4 worm cellular contexts compared by ENCODE assay signal in genomic region chrII:11759277-11759676, ce11.
TF ChIP-seq lines count a peak whose summit lies in the region.
"Not testable (repeated sequence)": the region's sequence is repeated elsewhere in the genome, so short reads cannot be mapped to it uniquely, and the experiment has no call there.

Gene F44E5.4 (minus strand): TSS chrII:11759311.
Gene F44E5.5 (plus strand): TSS chrII:11759662.

TF ChIP-seq in whole organism, L2 larva, 48 proteins besides CTCF, POLR2A, EP300 and RAD21 (continues in another document):
- TF ChIP-seq C34F6.9 (tag; optimal IDR thresholded peaks at IDR 0.05; lab: Kevin White, UChicago) (peak; percentile 85), gmeb-1 (tag; optimal IDR thresholded peaks at IDR 0.05; lab: Kevin White, UChicago) (peak; percentile 76), crh-2 (tag; optimal IDR thresholded peaks at IDR 0.05; lab: Kevin White, UChicago) (peak; percentile 91), unc-62 (GFP tag; optimal IDR thresholded peaks at IDR 0.05; lab: Kevin White, UChicago) (peak; percentile 18), nhr-21 (tag; optimal IDR thresholded peaks at IDR 0.05; lab: Kevin White, UChicago) (peak; percentile 21), ztf-11 (tag; optimal IDR thresholded peaks at IDR 0.05; lab: Kevin White, UChicago) (peak; percentile 54), egl-27 (tag; optimal IDR thresholded peaks at IDR 0.05; lab: Kevin White, UChicago) (peak; percentile 88), mdl-1 (tag; optimal IDR thresholded peaks at IDR 0.05; lab: Kevin White, UChicago) (peak in 1 of 2 experiments; percentile 29), Y55F3AM.14 (GFP tag; optimal IDR thresholded peaks at IDR 0.05; lab: Kevin White, UChicago) (peak; percentile 97), nhr-25 (tag; optimal IDR thresholded peaks at IDR 0.05; lab: Kevin White, UChicago) (peak; percentile 87), unc-55 (GFP tag; optimal IDR thresholded peaks at IDR 0.05; lab: Kevin White, UChicago) (peak; percentile 58), snpc-4 (tag; optimal IDR thresholded peaks at IDR 0.05; lab: Kevin White, UChicago) (peak; percentile 46), nhr-10 (tag; optimal IDR thresholded peaks at IDR 0.05; lab: Kevin White, UChicago) (peak; percentile 86), fos-1 (tag; optimal IDR thresholded peaks at IDR 0.05; lab: Kevin White, UChicago) (peak; percentile 32), nhr-129 (tag; optimal IDR thresholded peaks at IDR 0.05; lab: Kevin White, UChicago) (peak; percentile 68), lin-11 (tag; optimal IDR thresholded peaks at IDR 0.05; lab: Kevin White, UChicago) (peak; percentile 50), ztf-1 (GFP tag; conservative IDR thresholded peaks at IDR 0.05; lab: Robert Waterston, UW) (peak; percentile 98), unc-39 (tag; optimal IDR thresholded peaks at IDR 0.05; lab: Kevin White, UChicago) (peak; percentile 71), nhr-6 (tag; optimal IDR thresholded peaks at IDR 0.05; lab: Kevin White, UChicago) (peak; percentile 70), mab-5 (tag; optimal IDR thresholded peaks at IDR 0.05; lab: Kevin White, UChicago) (peak; percentile 26), F13H6.1 (tag; optimal IDR thresholded peaks at IDR 0.05; lab: Kevin White, UChicago) (peak; percentile 89), sem-4 (tag; optimal IDR thresholded peaks at IDR 0.05; lab: Kevin White, UChicago) (peak; percentile 79), sma-3 (GFP tag; optimal IDR thresholded peaks at IDR 0.05; lab: Kevin White, UChicago) (peak; percentile 87)

TF ChIP-seq in whole organism, L4 larva, 104 proteins besides CTCF, POLR2A, EP300 and RAD21 (continues in another document):
- TF ChIP-seq lin-1 (GFP tag; IDR thresholded peaks at IDR 0.05; lab: Robert Waterston, UW) (peak; percentile 99), F26F4.8 (GFP tag; conservative IDR thresholded peaks at IDR 0.05; lab: Robert Waterston, UW) (peak; percentile 83; the same call in 1 of the 2 replicates), jun-1 (tag; optimal IDR thresholded peaks at IDR 0.05; lab: Kevin White, UChicago) (peak; percentile 84), mxl-2 (GFP tag; conservative IDR thresholded peaks at IDR 0.05; lab: Robert Waterston, UW) (peak; percentile 94), snpc-1.2 (GFP tag; IDR thresholded peaks at IDR 0.05; lab: Robert Waterston, UW) (peak; percentile 96), mes-2 (tag; optimal IDR thresholded peaks at IDR 0.05; lab: Kevin White, UChicago; ENCODE audit: poor library complexity, severe bottlenecking) (peak; percentile 75), lsy-2 (tag; optimal IDR thresholded peaks at IDR 0.05; lab: Kevin White, UChicago) (peak; percentile 80 to 82), spr-3 (GFP tag; optimal IDR thresholded peaks at IDR 0.05; lab: Kevin White, UChicago) (peak; percentile 95), madf-5 (GFP tag; IDR thresholded peaks at IDR 0.05; lab: Robert Waterston, UW) (peak; percentile 99), hif-1 (tag; optimal IDR thresholded peaks at IDR 0.05; lab: Kevin White, UChicago) (peak; percentile 83 to 91), T20F7.1 (GFP tag; optimal IDR thresholded peaks at IDR 0.05; lab: Kevin White, UChicago) (peak; percentile 81), lin-13 (GFP tag; optimal IDR thresholded peaks at IDR 0.05; lab: Kevin White, UChicago) (peak; percentile 64), egl-43 (GFP tag; IDR thresholded peaks at IDR 0.05; lab: Robert Waterston, UW) (peak; percentile 100), nhr-6 (tag; optimal IDR thresholded peaks at IDR 0.05; lab: Kevin White, UChicago) (peak; percentile 3), tag-97 (GFP tag; IDR thresholded peaks at IDR 0.05; lab: Robert Waterston, UW) (peak; percentile 100), nhr-25 (tag; optimal IDR thresholded peaks at IDR 0.05; lab: Kevin White, UChicago; ENCODE audit: borderline replicate concordance, insufficient read depth) (peak; percentile 68), unc-39 (tag; optimal IDR thresholded peaks at IDR 0.05; lab: Kevin White, UChicago) (peak; percentile 79), nhr-48 (tag; optimal IDR thresholded peaks at IDR 0.05; lab: Kevin White, UChicago) (peak; percentile 89), madf-9 (GFP tag; conservative IDR thresholded peaks at IDR 0.05; lab: Robert Waterston, UW) (peak; percentile 96), spr-1 (tag; optimal IDR thresholded peaks at IDR 0.05; lab: Kevin White, UChicago) (peak; percentile 89), zfp-3 (GFP tag; conservative IDR thresholded peaks at IDR 0.05; lab: Robert Waterston, UW) (peak; percentile 100)

TF ChIP-seq in whole organism, late embryonic, 69 proteins besides CTCF, POLR2A, EP300 and RAD21 (continues in another document):
- TF ChIP-seq unc-3 (GFP tag; conservative IDR thresholded peaks at IDR 0.05; lab: Robert Waterston, UW) (peak; percentile 79), tbx-7 (tag; optimal IDR thresholded peaks at IDR 0.05; lab: Kevin White, UChicago) (peak; percentile 23), rnt-1 (tag; optimal IDR thresholded peaks at IDR 0.05; lab: Kevin White, UChicago) (peak; percentile 59), nhr-11 (tag; optimal IDR thresholded peaks at IDR 0.05; lab: Kevin White, UChicago) (peak; percentile 80), lin-11 (tag; optimal IDR thresholded peaks at IDR 0.05; lab: Kevin White, UChicago) (peak; percentile 17), pat-9 (tag; optimal IDR thresholded peaks at IDR 0.05; lab: Kevin White, UChicago) (peak; percentile 46), K02D7.2 (tag; optimal IDR thresholded peaks at IDR 0.05; lab: Kevin White, UChicago) (peak; percentile 55), pha-2 (tag; optimal IDR thresholded peaks at IDR 0.05; lab: Kevin White, UChicago) (peak; percentile 76), ceh-45 (GFP tag; IDR thresholded peaks at IDR 0.05; lab: Robert Waterston, UW) (peak; percentile 65; the same call in 1 of the 2 replicates), C08G9.2 (tag; optimal IDR thresholded peaks at IDR 0.05; lab: Kevin White, UChicago) (peak; percentile 5), unc-55 (GFP tag; optimal IDR thresholded peaks at IDR 0.05; lab: Kevin White, UChicago) (peak; percentile 86), tbx-2 (tag; optimal IDR thresholded peaks at IDR 0.05; lab: Kevin White, UChicago) (peak; percentile 46), che-1 (tag; optimal IDR thresholded peaks at IDR 0.05; lab: Kevin White, UChicago) (peak; percentile 16), dve-1 (tag; optimal IDR thresholded peaks at IDR 0.05; lab: Kevin White, UChicago) (peak; percentile 48), unc-86 (tag; optimal IDR thresholded peaks at IDR 0.05; lab: Kevin White, UChicago) (peak; percentile 55), hlh-8 (tag; optimal IDR thresholded peaks at IDR 0.05; lab: Kevin White, UChicago) (peak; percentile 50), madf-2 (tag; optimal IDR thresholded peaks at IDR 0.05; lab: Kevin White, UChicago) (peak; percentile 82), unc-42 (tag; optimal IDR thresholded peaks at IDR 0.05; lab: Kevin White, UChicago) (peak; percentile 9), Y22D7AL.16 (tag; optimal IDR thresholded peaks at IDR 0.05; lab: Kevin White, UChicago) (peak; percentile 78), sox-4 (tag; optimal IDR thresholded peaks at IDR 0.05; lab: Kevin White, UChicago) (peak; percentile 64), elt-2 (tag; optimal IDR thresholded peaks at IDR 0.05; lab: Kevin White, UChicago) (peak; percentile 29), ceh-34 (tag; optimal IDR thresholded peaks at IDR 0.05; lab: Kevin White, UChicago) (peak; percentile 81), ref-2 (tag; optimal IDR thresholded peaks at IDR 0.05; lab: Kevin White, UChicago) (peak; percentile 85), hlh-30 (tag; optimal IDR thresholded peaks at IDR 0.05; lab: Kevin White, UChicago; ENCODE audit: insufficient read depth) (peak; percentile 56)
- TF ChIP-seq unc-3 (tag; optimal IDR thresholded peaks at IDR 0.05; lab: Kevin White, UChicago): not testable (repeated sequence)

TF ChIP-seq in whole organism, mixed stage, embryonic, 35 proteins besides CTCF, POLR2A, EP300 and RAD21:
- TF ChIP-seq lin-13 (tag; optimal IDR thresholded peaks at IDR 0.05; lab: Kevin White, UChicago) (peak; percentile 94), bed-3 (GFP tag; optimal IDR thresholded peaks at IDR 0.05; lab: Kevin White, UChicago) (peak; percentile 62), mab-5 (tag; optimal IDR thresholded peaks at IDR 0.05; lab: Kevin White, UChicago) (peak; percentile 30), blmp-1 (tag; optimal IDR thresholded peaks at IDR 0.05; lab: Kevin White, UChicago) (peak; percentile 26), ceh-83 (GFP tag; optimal IDR thresholded peaks at IDR 0.05; lab: Kevin White, UChicago) (peak; percentile 76), lsy-2 (tag; optimal IDR thresholded peaks at IDR 0.05; lab: Kevin White, UChicago) (peak; percentile 47), lin-32 (GFP tag; optimal IDR thresholded peaks at IDR 0.05; lab: Kevin White, UChicago) (peak; percentile 97), mep-1 (tag; optimal IDR thresholded peaks at IDR 0.05; lab: Kevin White, UChicago) (peak; percentile 83), tbx-8 (GFP tag; optimal IDR thresholded peaks at IDR 0.05; lab: Kevin White, UChicago) (peak; percentile 67), sem-2 (GFP tag; optimal IDR thresholded peaks at IDR 0.05; lab: Kevin White, UChicago) (peak; percentile 59), ham-2 (GFP tag; optimal IDR thresholded peaks at IDR 0.05; lab: Kevin White, UChicago) (peak; percentile 19), unc-62 (GFP tag; optimal IDR thresholded peaks at IDR 0.05; lab: Kevin White, UChicago) (peak; percentile 71), ztf-11 (tag; optimal IDR thresholded peaks at IDR 0.05; lab: Kevin White, UChicago) (peak; percentile 56), ceh-39 (tag; optimal IDR thresholded peaks at IDR 0.05; lab: Kevin White, UChicago) (peak; percentile 88), drap-1 (GFP tag; optimal IDR thresholded peaks at IDR 0.05; lab: Kevin White, UChicago) (peak; percentile 56), sptf-1 (tag; optimal IDR thresholded peaks at IDR 0.05; lab: Kevin White, UChicago) (peak; percentile 90), mls-2 (tag; optimal IDR thresholded peaks at IDR 0.05; lab: Kevin White, UChicago) (peak; percentile 93), ces-1 (GFP tag; optimal IDR thresholded peaks at IDR 0.05; lab: Kevin White, UChicago) (peak; percentile 88), nhr-2 (tag; optimal IDR thresholded peaks at IDR 0.05; lab: Kevin White, UChicago) (peak; percentile 73), nhr-12 (tag; optimal IDR thresholded peaks at IDR 0.05; lab: Kevin White, UChicago) (peak; percentile 21), pha-4 (tag; optimal IDR thresholded peaks at IDR 0.05; lab: Kevin White, UChicago) (peak; percentile 54), unc-120 (tag; optimal IDR thresholded peaks at IDR 0.05; lab: Kevin White, UChicago; ENCODE audit: poor library complexity, severe bottlenecking) (peak; percentile 77), M03D4.4 (tag; optimal IDR thresholded peaks at IDR 0.05; lab: Kevin White, UChicago) (peak; percentile 60), hlh-1 (tag; optimal IDR thresholded peaks at IDR 0.05; lab: Kevin White, UChicago) (peak; percentile 93), nhr-237 (tag; optimal IDR thresholded peaks at IDR 0.05; lab: Kevin White, UChicago) (peak; percentile 83), cnd-1 (tag; optimal IDR thresholded peaks at IDR 0.05; lab: Kevin White, UChicago) (peak; percentile 92), ceh-43 (GFP tag; optimal IDR thresholded peaks at IDR 0.05; lab: Kevin White, UChicago) (peak; percentile 70), elt-3 (tag; optimal IDR thresholded peaks at IDR 0.05; lab: Kevin White, UChicago) (peak; percentile 24)
